Worm (Caenorhabditis elegans): ENCODE results near the gene nsph-3.1.
A peak's percentile ranks its signal among the peaks of the same experiment; 100 is the strongest.

nsph-3.1 gene

ce11 chrIV:10935336-10935735, 14.3 kb upstream of the nsph-3.1 start (continued):
- TF ChIP-seq sptf-1 (tag; optimal IDR thresholded peaks at IDR 0.05) (no peak), ceh-8 (GFP tag; optimal IDR thresholded peaks at IDR 0.05) (peak; percentile 87), lir-3 (tag; optimal IDR thresholded peaks at IDR 0.05; ENCODE audit: poor library complexity) (peak; percentile 85), F16B12.6 (tag; optimal IDR thresholded peaks at IDR 0.05) (peak; percentile 11), lsy-2 (tag; optimal IDR thresholded peaks at IDR 0.05) (peak; percentile 89 to 90), irx-1 (tag; optimal IDR thresholded peaks at IDR 0.05) (peak; percentile 76), mef-2 (tag; optimal IDR thresholded peaks at IDR 0.05) (peak; percentile 85), lin-14 (GFP tag; optimal IDR thresholded peaks at IDR 0.05) (peak; percentile 99), pqm-1 (tag; optimal IDR thresholded peaks at IDR 0.05) (no peak), C16A3.4 (tag; optimal IDR thresholded peaks at IDR 0.05) (peak; percentile 77), aha-1 (tag; optimal IDR thresholded peaks at IDR 0.05) (peak; percentile 63), pax-3 (tag; optimal IDR thresholded peaks at IDR 0.05) (peak; percentile 75), ceh-90 (tag; optimal IDR thresholded peaks at IDR 0.05) (no peak), fkh-4 (tag; optimal IDR thresholded peaks at IDR 0.05; ENCODE audit: borderline replicate concordance) (peak; percentile 88), lin-15B (tag; optimal IDR thresholded peaks at IDR 0.05) (no peak), nhr-90 (tag; optimal IDR thresholded peaks at IDR 0.05; ENCODE audit: poor library complexity) (no peak), tbx-2 (tag; optimal IDR thresholded peaks at IDR 0.05) (peak; percentile 90), tlp-1 (tag; optimal IDR thresholded peaks at IDR 0.05) (no peak), efl-1 (optimal IDR thresholded peaks at IDR 0.05) (peak; percentile 79 to 82), efl-1 (GFP tag; optimal IDR thresholded peaks at IDR 0.05 in 1 of 2) (peak; percentile 61 to 94), nhr-47 (tag; optimal IDR thresholded peaks at IDR 0.05) (peak; percentile 93), nhr-85 (tag) (peak; percentile 93), lin-13 (GFP tag; optimal IDR thresholded peaks at IDR 0.05) (peak; percentile 91), dsc-1 (tag; optimal IDR thresholded peaks at IDR 0.05) (peak; percentile 99), ceh-88 (GFP tag; IDR thresholded peaks at IDR 0.05) (peak; percentile 69), snpc-4 (tag; optimal IDR thresholded peaks at IDR 0.05) (peak; percentile 43), ztf-4 (tag; optimal IDR thresholded peaks at IDR 0.05) (peak; percentile 94), elt-3 (tag; optimal IDR thresholded peaks at IDR 0.05) (peak in 2 of 6 experiments; percentile 39 to 69), Y116A8C.19 (tag; optimal IDR thresholded peaks at IDR 0.05; ENCODE audit: borderline replicate concordance) (no peak), nhr-11 (tag; optimal IDR thresholded peaks at IDR 0.05) (peak; percentile 90), sox-4 (tag; optimal IDR thresholded peaks at IDR 0.05) (peak; percentile 78), C34B4.2 (tag; optimal IDR thresholded peaks at IDR 0.05) (no peak), unc-98 (GFP tag; IDR thresholded peaks at IDR 0.05) (peak; percentile 51), zag-1 (tag; optimal IDR thresholded peaks at IDR 0.05) (no peak), lin-39 (tag; optimal IDR thresholded peaks at IDR 0.05) (peak; percentile 88), nhr-28 (tag; optimal IDR thresholded peaks at IDR 0.05) (no peak), xbp-1 (tag; optimal IDR thresholded peaks at IDR 0.05) (peak; percentile 91), unc-62 (GFP tag; optimal IDR thresholded peaks at IDR 0.05) (no peak), nhr-84 (tag; optimal IDR thresholded peaks at IDR 0.05) (no peak), ceh-82 (tag; optimal IDR thresholded peaks at IDR 0.05) (peak; percentile 47 to 84 (median 66)), egl-13 (tag; optimal IDR thresholded peaks at IDR 0.05) (peak; percentile 83), nhr-237 (tag; optimal IDR thresholded peaks at IDR 0.05) (peak; percentile 57), rnt-1 (tag; optimal IDR thresholded peaks at IDR 0.05) (peak; percentile 94), ceh-63 (GFP tag; optimal IDR thresholded peaks at IDR 0.05) (no peak), nhr-19 (GFP tag; conservative IDR thresholded peaks at IDR 0.05) (peak; percentile 92), hlh-17 (GFP tag; optimal IDR thresholded peaks at IDR 0.05; ENCODE audit: borderline replicate concordance) (no peak), fos-1 (tag; optimal IDR thresholded peaks at IDR 0.05) (peak; percentile 77), fkh-10 (GFP tag; optimal IDR thresholded peaks at IDR 0.05) (peak; percentile 57), lin-35 (GFP tag; optimal IDR thresholded peaks at IDR 0.05) (peak; percentile 79 to 86)
